Worm (Caenorhabditis elegans) whole organism, L3 larva: ENCODE results near the gene T10C6.15.

ENCODE experiments used
- ceh-9 ChIP-seq: sonication (generic microtip); optimal IDR thresholded peaks from 2 replicates; lab custom pipeline; 2018; ENCODE audit warnings: missing biosample characterization, missing genetic modification characterization
- jun-1 ChIP-seq: fragments of 150-350 bp; optimal IDR thresholded peaks from 2 replicates; lab custom pipeline; 2014; ENCODE audit warnings: missing biosample characterization, missing genetic modification reagents, missing genetic modification characterization
- lin-15B ChIP-seq: fragments of 150-350 bp; optimal IDR thresholded peaks from 2 replicates; lab custom pipeline; 2014; ENCODE audit warnings: missing biosample characterization, missing genetic modification characterization
- nhr-28 ChIP-seq: fragments of 150-350 bp; optimal IDR thresholded peaks from 2 replicates; lab custom pipeline; 2014; ENCODE audit warnings: missing biosample characterization, missing genetic modification characterization
- sea-2 ChIP-seq: fragments of 150-350 bp; sonication (generic microtip); optimal IDR thresholded peaks from 4 replicates; lab custom pipeline; 2014; ENCODE audit warnings: missing biosample characterization, missing genetic modification reagents, missing genetic modification characterization
- unc-62 ChIP-seq: fragments of 150-350 bp; sonication (generic microtip); optimal IDR thresholded peaks from 4 replicates; lab custom pipeline; 2014; ENCODE audit warnings: missing biosample characterization, missing genetic modification reagents, missing genetic modification characterization
- zag-1 ChIP-seq: fragments of 150-350 bp; optimal IDR thresholded peaks from 2 replicates; lab custom pipeline; 2014; ENCODE audit warnings: missing biosample characterization, missing genetic modification characterization
- ztf-11 ChIP-seq: fragments of 150-350 bp; optimal IDR thresholded peaks from 2 replicates; lab custom pipeline; 2014; ENCODE audit warnings: missing biosample characterization, missing genetic modification characterization

ce11 chrV:16042743-16043014 is 3.1 kb downstream of the T10C6.15 start:
- TF ChIP-seq nhr-28 (no peak), ceh-9 (tag; lab: Kevin White, UChicago) (no peak), lin-15B (no peak), unc-62 (GFP tag; lab: Kevin White, UChicago) (no peak), jun-1 (no peak), ztf-11 (no peak), zag-1 (no peak), sea-2 (GFP tag; lab: Kevin White, UChicago) (no peak)
